Worm (Caenorhabditis elegans) whole organism, early embryonic: ENCODE measurements around the gene C34C12.7.

Experiments used
- B0310.2 ChIP-seq: sonication (generic microtip); optimal IDR thresholded peaks from 2 replicates; lab custom pipeline; 2016; ENCODE audit warnings: mild to moderate bottlenecking, missing genetic modification characterization, missing compliant biosample characterization
- F13C5.2 ChIP-seq: sonication (generic microtip); optimal IDR thresholded peaks from 2 replicates; lab custom pipeline; 2017; ENCODE audit warnings: mild to moderate bottlenecking, missing genetic modification characterization, inconsistent platforms, missing compliant biosample characterization
- ama-1 ChIP-seq: fragments of 150-350 bp; optimal IDR thresholded peaks from 2 replicates; lab custom pipeline; 2014
- hmg-4 ChIP-seq: fragments of 200-800 bp; sonication (Bioruptor generic); optimal IDR thresholded peaks from 2 replicates; lab custom pipeline; 2018; ENCODE audit warnings: mild to moderate bottlenecking, missing genetic modification characterization, missing compliant biosample characterization
- hnd-1 ChIP-seq: sonication (generic microtip); optimal IDR thresholded peaks from 2 replicates; lab custom pipeline; 2016; ENCODE audit warnings: missing genetic modification characterization, missing compliant biosample characterization
- pes-1 ChIP-seq: fragments of 200-800 bp; sonication (Bioruptor generic); IDR thresholded peaks from 2 replicates; pipeline ENCODE4 v1.3.6; 2022; ENCODE audit warnings: missing genetic modification reagents, missing genetic modification characterization, missing compliant biosample characterization
- scrt-1 ChIP-seq: fragments of 200-800 bp; sonication (Bioruptor generic); IDR thresholded peaks from 2 replicates; pipeline ENCODE4 v1.3.6; 2022; ENCODE audit warnings: missing genetic modification characterization, missing compliant biosample characterization
- sea-1 ChIP-seq: fragments of 200-800 bp; sonication (Bioruptor generic); conservative IDR thresholded peaks from 2 replicates; pipeline ENCODE4 v1.3.6; 2022; ENCODE audit warnings: missing genetic modification characterization, missing compliant biosample characterization
- tbx-11 ChIP-seq: fragments of 200-800 bp; sonication (Bioruptor generic); IDR thresholded peaks from 2 replicates; pipeline ENCODE4 v1.3.6; 2022; ENCODE audit warnings: missing genetic modification characterization, missing compliant biosample characterization
- tbx-37 ChIP-seq: fragments of 200-800 bp; sonication (Bioruptor generic); conservative IDR thresholded peaks from 2 replicates; pipeline ENCODE4 v1.3.6; 2022; ENCODE audit warnings: missing genetic modification reagents, missing genetic modification characterization, missing compliant biosample characterization

DNA sequence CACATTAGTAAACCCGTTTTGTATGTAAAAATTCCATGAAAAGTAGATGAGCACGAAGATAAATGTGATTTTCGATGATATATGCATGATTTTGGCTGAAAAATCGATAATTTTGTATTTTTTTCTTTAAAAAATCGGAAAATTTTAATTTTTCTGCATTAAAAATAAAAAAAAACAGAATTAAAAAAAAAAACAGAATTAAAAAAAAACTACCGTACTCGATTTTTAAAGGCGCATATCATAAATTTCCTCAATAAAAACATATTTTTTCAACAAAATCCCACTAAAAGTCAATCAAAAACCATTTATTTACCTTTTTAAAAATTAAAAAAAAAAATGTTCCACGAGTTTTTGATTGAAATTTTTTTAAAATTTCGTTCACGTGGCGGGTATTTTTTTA, 5.0 kb upstream of the C34C12.7 start, which contains the start of gene gly-14:
- TF ChIP-seq F13C5.2 (tag; lab: Kevin White, UChicago) (no peak), ama-1 (lab: Kevin White, UChicago) (no peak), tbx-11 (GFP tag; lab: Robert Waterston, UW) (no peak), scrt-1 (GFP tag; lab: Robert Waterston, UW) (no peak), hmg-4 (GFP tag; lab: Kevin White, UChicago) (no peak), hnd-1 (no peak), sea-1 (GFP tag; lab: Robert Waterston, UW) (no peak), tbx-37 (no peak), B0310.2 (tag; lab: Kevin White, UChicago) (no peak), pes-1 (GFP tag; lab: Robert Waterston, UW) (no peak)
